Fruit fly (Drosophila melanogaster): Measurements from ENCODE around the gene CG17734.

CG17734 gene

dm6 chr3R:11216156-11216630, 27.6 kb downstream of the CG17734 start, which contains the start of the genes RpS25 and CG4820 (continued):
- TF ChIP-seq mam (GFP tag; optimal IDR thresholded peaks at IDR 0.05) (peak; percentile 76), yki (optimal IDR thresholded peaks at IDR 0.05) (no peak), CG10543 (GFP tag; optimal IDR thresholded peaks at IDR 0.05) (peak; percentile 97), CG7839 (tag; optimal IDR thresholded peaks at IDR 0.05) (peak; percentile 86), Fer2 (tag; optimal IDR thresholded peaks at IDR 0.05) (peak; percentile 85), E2f1 (GFP tag; IDR thresholded peaks at IDR 0.05) (peak; percentile 78), Ets97D (GFP tag; optimal IDR thresholded peaks at IDR 0.05) (peak; percentile 100), CG15601 (tag; optimal IDR thresholded peaks at IDR 0.05) (peak; percentile 93), CG9727 (GFP tag; optimal IDR thresholded peaks at IDR 0.05) (peak; percentile 95), CG8478 (optimal IDR thresholded peaks at IDR 0.05) (no peak), CG4328 (GFP tag; optimal IDR thresholded peaks at IDR 0.05) (peak; percentile 94), CG10431 (GFP tag; optimal IDR thresholded peaks at IDR 0.05) (peak; percentile 87), CG17328 (GFP tag; IDR thresholded peaks at IDR 0.05) (peak; percentile 87), Fer1 (GFP tag; optimal IDR thresholded peaks at IDR 0.05) (peak; percentile 96), CG1233 (GFP tag; optimal IDR thresholded peaks at IDR 0.05) (peak; percentile 94), Usf (GFP tag; optimal IDR thresholded peaks at IDR 0.05) (peak; percentile 80), br (optimal IDR thresholded peaks at IDR 0.05) (no peak), Adf1 (GFP tag; IDR thresholded peaks at IDR 0.05) (peak; percentile 62), Oaz (GFP tag; IDR thresholded peaks at IDR 0.05) (peak; percentile 81), CG18764 (GFP tag; optimal IDR thresholded peaks at IDR 0.05) (peak; percentile 90), rib (GFP tag; IDR thresholded peaks at IDR 0.05) (peak; percentile 67), CG11247 (GFP tag; IDR thresholded peaks at IDR 0.05) (peak; percentile 83), aop (GFP tag; IDR thresholded peaks at IDR 0.05) (0 out of 2 replicates have a peak, but pooled peaks have one; percentile 15), usp (GFP tag; optimal IDR thresholded peaks at IDR 0.05) (no peak), CG18262 (tag; optimal IDR thresholded peaks at IDR 0.05) (peak; percentile 81), dmrt99B (tag; optimal IDR thresholded peaks at IDR 0.05) (peak; percentile 82), gro (GFP tag; optimal IDR thresholded peaks at IDR 0.05) (peak; percentile 94), CG17186 (GFP tag; optimal IDR thresholded peaks at IDR 0.05) (peak; percentile 98), Rfx (GFP tag; IDR thresholded peaks at IDR 0.05) (peak; percentile 93), kah (GFP tag; optimal IDR thresholded peaks at IDR 0.05) (peak; percentile 85), CG6791 (GFP tag; IDR thresholded peaks at IDR 0.05; ENCODE audit: partially characterized antibody) (peak; percentile 80), nom (GFP tag; optimal IDR thresholded peaks at IDR 0.05) (peak; percentile 90), ro (GFP tag; IDR thresholded peaks at IDR 0.05) (no peak; the same call in 1 of the 2 replicates), CG12391 (tag; optimal IDR thresholded peaks at IDR 0.05) (peak; percentile 92), tup (GFP tag; optimal IDR thresholded peaks at IDR 0.05) (peak; percentile 53), ap (GFP tag; IDR thresholded peaks at IDR 0.05) (peak; percentile 71), CG3726 (GFP tag; IDR thresholded peaks at IDR 0.05) (no peak), Max (GFP tag; optimal IDR thresholded peaks at IDR 0.05) (peak; percentile 94), CG7745 (tag; optimal IDR thresholded peaks at IDR 0.05) (peak; percentile 39), Optix (GFP tag; IDR thresholded peaks at IDR 0.05) (peak; percentile 81), zfh2 (GFP tag; optimal IDR thresholded peaks at IDR 0.05) (peak; percentile 70), bigmax (GFP tag; optimal IDR thresholded peaks at IDR 0.05) (peak; percentile 92), org-1 (GFP tag; optimal IDR thresholded peaks at IDR 0.05) (peak; percentile 93), CG17385 (GFP tag; optimal IDR thresholded peaks at IDR 0.05) (peak; percentile 89), CG8089 (GFP tag; optimal IDR thresholded peaks at IDR 0.05) (peak; percentile 93), vvl (GFP tag; IDR thresholded peaks at IDR 0.05) (peak; percentile 91), zf30C (GFP tag; optimal IDR thresholded peaks at IDR 0.05) (peak; percentile 61), dan (GFP tag; IDR thresholded peaks at IDR 0.05) (no peak), cas (GFP tag; IDR thresholded peaks at IDR 0.05) (peak; percentile 69), CG5245 (GFP tag; optimal IDR thresholded peaks at IDR 0.05) (peak; percentile 85), jigr1 (GFP tag; IDR thresholded peaks at IDR 0.05) (no peak), crp (GFP tag; optimal IDR thresholded peaks at IDR 0.05) (peak in 1 of 2 experiments; percentile 66)
